Worm (Caenorhabditis elegans) whole organism, L4/young adult: ENCODE measurements around the gene Y39A3CL.3.

Experiments
- W03F9.2 ChIP-seq: fragments of 150-350 bp; optimal IDR thresholded peaks from 2 replicates; lab custom pipeline; 2014; ENCODE audit warnings: missing biosample characterization, missing genetic modification characterization
- dao-5 ChIP-seq: sonication (generic microtip); optimal IDR thresholded peaks from 2 replicates; lab custom pipeline; 2016; ENCODE audit warnings: missing genotype, missing genetic modification characterization, moderate library complexity, missing compliant biosample characterization
- him-1 ChIP-seq: sonication (generic microtip); optimal IDR thresholded peaks from 2 replicates; lab custom pipeline; 2016; ENCODE audit warnings: missing genotype, missing genetic modification reagents, missing genetic modification characterization, missing compliant biosample characterization

Gene Y39A3CL.3

DNA sequence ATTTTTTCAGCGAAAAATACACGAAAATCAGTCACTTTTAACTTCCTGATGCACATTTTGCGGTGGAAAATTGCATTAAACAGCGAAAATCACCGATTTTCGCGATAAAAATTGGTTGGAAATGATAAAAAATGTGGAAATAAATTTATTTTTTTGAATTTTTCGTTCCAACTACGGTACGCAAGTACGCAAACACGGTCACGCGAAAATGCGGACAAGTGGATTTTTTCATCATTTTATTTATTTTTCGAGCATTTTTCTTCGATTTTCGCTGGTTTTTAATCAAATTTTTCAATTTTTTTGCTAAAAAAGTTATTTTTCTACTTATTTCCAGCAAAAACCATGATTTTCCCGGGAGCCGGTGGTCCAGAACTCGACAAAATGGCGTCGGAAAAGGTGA lies at the start of gene Y39A3CL.3:
TSS of gene Y39A3CL.3 (plus strand) at position 335 of the 400 bp plus-strand sequence.
- TF ChIP-seq dao-5 (tag; lab: Kevin White, UChicago) (no peak), him-1 (no peak), W03F9.2 (tag; lab: Kevin White, UChicago) (no peak)

DNA sequence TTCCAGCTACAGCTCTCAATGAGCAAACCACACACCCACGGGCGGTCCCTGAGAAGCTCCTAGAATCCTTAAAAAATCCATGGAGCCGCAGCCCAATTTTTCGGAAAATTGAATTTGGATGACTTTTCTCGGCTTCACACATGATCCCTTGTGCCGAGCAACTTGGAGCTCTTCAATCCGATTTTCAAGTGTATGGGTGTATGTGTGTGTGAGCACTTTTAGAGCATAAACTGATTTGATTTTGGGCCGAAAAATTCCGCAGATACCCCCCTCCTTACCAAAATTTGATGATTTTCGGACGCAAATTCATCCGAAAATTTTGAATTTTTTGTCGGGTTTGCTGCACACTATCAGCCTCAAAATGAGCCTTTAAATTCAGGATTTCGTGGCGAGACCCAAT lies 45.8 kb upstream of the Y39A3CL.3 start:
- TF ChIP-seq dao-5 (tag; lab: Kevin White, UChicago) (no peak), W03F9.2 (tag; lab: Kevin White, UChicago) (no peak), him-1 (no peak)

DNA sequence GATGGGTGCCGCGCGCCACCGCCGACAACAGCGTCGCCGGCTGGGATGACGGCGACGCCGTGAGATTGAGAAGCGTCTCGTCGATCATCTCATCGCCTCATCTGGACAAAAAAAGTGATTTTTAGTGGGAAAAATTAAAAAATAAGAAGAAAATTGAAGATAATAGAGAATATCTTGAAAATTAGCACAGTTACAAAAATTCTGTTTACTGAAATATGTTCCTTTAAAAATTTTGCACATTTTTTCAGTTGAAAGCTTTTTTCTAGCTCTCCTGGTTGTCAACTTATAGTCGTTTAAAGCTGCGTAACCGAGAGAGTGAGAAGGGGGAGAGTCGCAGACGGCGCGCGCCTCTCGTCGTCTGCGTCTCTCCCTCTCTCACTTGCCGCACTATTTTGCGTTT lies 44.6 kb upstream of the Y39A3CL.3 start, which contains the start of gene ser-4:
TSS of gene ser-4 (minus strand) at position 101 of the 400 bp plus-strand sequence.
- no peak for TF ChIP-seq W03F9.2 (tag; lab: Kevin White, UChicago)
- no peak for TF ChIP-seq him-1
- no peak for TF ChIP-seq dao-5 (tag; lab: Kevin White, UChicago)

DNA sequence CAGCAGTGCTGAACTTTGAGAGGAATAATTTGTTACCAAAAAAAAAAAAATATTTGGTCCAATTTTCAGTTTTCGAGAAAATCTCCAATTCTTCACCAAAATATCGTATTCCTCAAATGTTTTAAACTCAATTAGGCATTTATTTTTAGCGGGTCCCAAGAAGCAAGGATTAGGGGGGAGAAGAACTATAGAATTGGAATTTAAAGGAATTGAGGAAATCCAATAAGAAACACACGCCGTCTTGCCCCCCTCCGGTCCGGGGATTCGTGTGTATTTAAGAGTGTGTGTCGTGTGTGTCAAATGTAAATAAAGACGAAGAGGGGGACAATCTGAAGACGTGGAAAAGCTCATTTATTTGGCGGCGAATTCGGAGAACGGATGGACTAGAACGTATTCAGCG lies 44.2 kb upstream of the Y39A3CL.3 start:
- TF ChIP-seq dao-5 (tag; lab: Kevin White, UChicago) (no peak), W03F9.2 (tag; lab: Kevin White, UChicago) (no peak), him-1 (no peak)

DNA sequence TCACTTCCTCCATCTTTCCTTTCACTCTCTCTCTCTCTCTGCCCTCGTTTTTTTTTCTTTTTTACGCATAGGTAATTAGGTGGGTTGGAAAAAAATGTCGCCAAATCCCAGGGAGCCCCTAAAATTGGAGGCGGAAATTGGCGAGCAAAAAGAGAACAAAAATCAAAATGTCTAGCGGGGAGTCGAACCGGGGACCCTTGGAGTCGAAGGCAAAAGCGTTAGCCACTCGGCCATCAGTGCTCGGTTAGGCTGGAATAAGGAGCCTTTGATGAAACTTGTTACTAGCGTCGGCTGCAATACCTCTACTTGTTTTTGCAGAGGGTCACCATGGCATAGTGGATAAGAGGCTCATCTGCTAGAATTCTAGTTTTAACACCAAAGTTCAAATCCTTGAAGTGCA lies 34.5 kb upstream of the Y39A3CL.3 start:
- no peak for TF ChIP-seq W03F9.2 (tag; lab: Kevin White, UChicago)

DNA sequence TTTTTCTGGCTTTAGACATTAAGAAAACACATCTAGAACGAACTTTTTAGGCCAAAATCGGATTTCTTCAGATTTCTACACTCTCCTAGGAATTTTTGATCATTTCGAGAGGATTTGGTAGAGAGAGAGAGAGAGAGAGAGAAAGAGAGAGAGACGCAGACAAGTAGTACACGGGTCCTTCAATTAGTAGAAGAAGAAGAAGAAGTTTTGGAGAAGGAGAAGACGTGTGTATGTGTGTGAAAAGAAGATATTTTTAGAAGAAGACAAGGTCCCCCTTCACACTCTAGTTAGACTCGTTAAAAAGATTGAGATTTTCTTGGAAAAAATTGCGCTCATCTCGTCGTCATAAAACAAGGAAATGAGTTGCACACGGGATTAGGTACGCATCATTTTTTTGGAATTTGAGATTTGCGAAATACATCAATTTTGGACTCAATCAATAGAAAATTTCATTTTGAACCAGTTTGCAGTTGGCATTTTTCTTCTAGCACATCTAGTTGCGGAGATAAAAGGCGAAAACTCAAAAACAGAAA lies 34.0 kb upstream of the Y39A3CL.3 start:
- TF ChIP-seq him-1 (no peak), dao-5 (tag; lab: Kevin White, UChicago) (no peak), W03F9.2 (tag; lab: Kevin White, UChicago) (no peak)

DNA sequence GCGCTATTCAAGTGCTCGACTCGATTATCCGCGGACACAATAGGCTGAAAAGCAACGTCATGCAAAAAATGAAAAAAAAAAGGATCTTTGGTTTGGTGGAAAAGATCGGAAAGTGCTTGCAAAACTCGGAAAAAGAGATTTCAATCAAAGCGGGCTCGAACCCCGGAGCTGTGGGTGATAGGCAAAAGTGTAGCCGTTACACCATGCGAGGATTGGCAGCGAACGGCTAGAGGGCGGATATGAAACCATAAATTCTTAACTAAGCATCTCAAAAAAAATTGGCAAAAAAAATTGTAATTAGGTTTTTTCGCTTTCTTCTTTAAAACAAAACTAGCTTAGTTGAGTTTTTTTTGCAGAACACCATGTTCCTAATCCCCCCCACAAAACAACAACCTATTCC lies 33.1 kb upstream of the Y39A3CL.3 start:
- TF ChIP-seq dao-5 (tag; lab: Kevin White, UChicago) (no peak), him-1 (no peak), W03F9.2 (tag; lab: Kevin White, UChicago) (no peak)

DNA sequence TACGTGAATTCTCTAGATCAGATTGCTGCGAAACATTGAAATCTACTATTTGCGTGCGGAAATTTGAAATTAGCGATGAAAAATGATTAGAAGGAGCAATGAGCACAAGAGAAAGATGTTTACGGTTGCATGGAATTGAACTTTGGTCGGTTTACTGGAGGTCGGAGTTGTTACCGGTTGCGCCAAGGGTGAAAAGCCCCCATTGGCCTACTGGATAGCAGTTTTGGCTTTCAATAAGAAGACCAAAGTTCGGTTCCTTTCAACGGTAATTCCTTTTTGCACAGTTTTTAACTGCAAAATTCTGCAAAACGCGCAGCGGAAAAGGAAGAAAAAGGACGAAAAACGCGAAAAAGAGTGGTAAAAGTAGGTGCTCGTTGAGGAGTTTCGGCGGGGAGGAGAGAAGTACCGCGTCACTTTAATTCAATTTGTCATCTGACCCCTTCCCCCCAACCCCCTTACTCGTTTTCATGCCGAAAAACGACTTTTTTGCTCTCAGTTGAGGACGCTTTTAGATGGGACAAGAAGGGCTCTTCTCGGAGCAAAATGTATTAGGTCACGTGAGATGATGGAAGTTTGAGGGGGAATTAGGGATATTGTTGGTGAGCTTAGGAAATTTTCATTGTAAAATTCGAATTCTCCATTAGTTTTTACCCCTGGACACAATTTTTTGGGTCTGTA lies 32.0 kb upstream of the Y39A3CL.3 start:
- TF ChIP-seq him-1, result no peak
- TF ChIP-seq dao-5 (tag; lab: Kevin White, UChicago), result no peak
- TF ChIP-seq W03F9.2 (tag; lab: Kevin White, UChicago), result no peak

DNA sequence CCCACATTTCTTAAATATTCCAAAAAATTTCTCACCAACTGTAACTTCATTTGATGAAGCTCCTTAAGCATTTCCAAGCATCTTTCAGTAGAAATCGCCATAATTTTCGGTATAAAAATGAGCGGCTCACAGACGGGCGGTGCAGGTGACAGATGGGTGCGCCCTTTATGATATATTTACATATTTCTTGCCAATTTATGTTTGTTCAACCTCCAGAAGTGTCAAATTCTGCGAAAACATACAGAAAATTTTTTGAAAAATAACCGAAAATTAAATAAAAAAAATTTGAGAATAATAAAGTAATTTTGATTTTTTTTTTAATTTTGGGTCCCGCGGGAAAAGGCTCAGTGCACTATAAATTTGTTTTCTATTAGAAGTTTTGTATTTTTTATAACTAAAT lies 22.8 kb upstream of the Y39A3CL.3 start, which contains the start of gene Y46E12A.3:
TSS of gene Y46E12A.3 (minus strand) at position 101 of the 400 bp plus-strand sequence.
- TF ChIP-seq W03F9.2 (tag; lab: Kevin White, UChicago) (no peak), dao-5 (tag; lab: Kevin White, UChicago) (no peak), him-1 (no peak)

DNA sequence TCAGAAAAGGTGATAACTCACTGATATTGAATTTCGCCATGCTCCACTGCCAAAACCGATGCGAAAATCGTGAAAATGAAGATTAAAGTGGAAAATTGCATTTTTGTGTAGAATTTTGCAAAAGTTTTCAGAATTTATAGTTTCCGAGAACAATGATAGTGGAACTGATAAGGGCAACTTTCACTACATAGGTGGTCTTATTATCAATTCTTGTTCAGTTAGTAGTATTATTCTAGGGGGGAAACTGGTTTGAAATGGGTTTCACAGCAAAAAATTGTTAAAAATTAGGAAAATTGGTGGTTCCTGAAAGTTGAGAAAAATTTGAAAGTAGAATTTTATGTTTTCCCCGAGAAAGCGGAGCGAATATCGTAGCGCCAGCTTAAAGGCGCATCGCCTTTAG lies 19.5 kb upstream of the Y39A3CL.3 start, which contains the start of gene Y46E12A.5:
TSS of gene Y46E12A.5 (minus strand) at position 101 of the 400 bp plus-strand sequence.
- TF ChIP-seq him-1 (no peak), W03F9.2 (tag; lab: Kevin White, UChicago) (no peak), dao-5 (tag; lab: Kevin White, UChicago) (no peak)

DNA sequence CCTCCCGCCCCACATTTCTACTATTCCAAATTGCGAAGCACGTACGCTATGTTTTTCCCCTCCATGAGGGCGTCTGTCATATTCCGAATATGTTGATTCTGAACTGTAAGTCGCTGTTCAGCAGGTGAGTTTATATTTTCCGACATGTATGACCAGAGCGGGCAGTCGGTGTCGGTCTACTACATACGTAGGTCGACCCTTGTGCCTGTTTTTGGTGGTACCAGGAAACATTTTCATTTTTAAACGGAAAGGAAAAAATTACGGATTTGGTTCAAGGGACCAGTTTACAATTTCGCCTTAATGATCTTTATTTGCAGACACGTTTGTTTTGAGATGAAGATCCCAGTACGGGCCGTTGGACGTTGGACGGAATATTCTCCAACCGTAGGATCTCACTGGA lies 19.0 kb upstream of the Y39A3CL.3 start, which contains the start of gene Y46E12A.2:
TSS of gene Y46E12A.2 (plus strand) at position 301 of the 400 bp plus-strand sequence.
- TF ChIP-seq W03F9.2 (tag; lab: Kevin White, UChicago) (no peak), him-1 (no peak), dao-5 (tag; lab: Kevin White, UChicago) (no peak)

DNA sequence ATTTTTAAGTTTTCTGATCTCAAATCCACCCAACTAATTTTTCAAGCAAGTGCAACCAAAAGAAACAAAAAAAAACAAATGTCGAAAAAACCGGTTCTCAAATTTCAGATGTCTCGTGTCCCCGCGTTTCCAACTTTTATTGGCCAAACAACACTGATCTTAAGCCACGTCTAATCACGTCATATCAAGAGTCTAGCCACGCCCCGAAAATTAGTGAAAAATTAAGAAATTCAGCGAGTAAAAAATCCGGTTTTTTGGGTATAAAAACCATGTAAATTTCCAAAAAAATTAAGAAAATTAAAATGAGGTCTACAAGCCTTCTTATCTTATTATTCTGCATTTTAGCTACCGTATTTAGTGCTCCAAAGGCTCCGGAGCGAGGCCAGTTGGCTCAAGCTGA lies 14.4 kb upstream of the Y39A3CL.3 start, which contains the start of gene cnc-6:
TSS of gene cnc-6 (plus strand) at position 301 of the 400 bp plus-strand sequence.
- no peak for TF ChIP-seq W03F9.2 (tag; lab: Kevin White, UChicago)
- no peak for TF ChIP-seq him-1
- TF ChIP-seq dao-5 (tag; lab: Kevin White, UChicago), result no peak

DNA sequence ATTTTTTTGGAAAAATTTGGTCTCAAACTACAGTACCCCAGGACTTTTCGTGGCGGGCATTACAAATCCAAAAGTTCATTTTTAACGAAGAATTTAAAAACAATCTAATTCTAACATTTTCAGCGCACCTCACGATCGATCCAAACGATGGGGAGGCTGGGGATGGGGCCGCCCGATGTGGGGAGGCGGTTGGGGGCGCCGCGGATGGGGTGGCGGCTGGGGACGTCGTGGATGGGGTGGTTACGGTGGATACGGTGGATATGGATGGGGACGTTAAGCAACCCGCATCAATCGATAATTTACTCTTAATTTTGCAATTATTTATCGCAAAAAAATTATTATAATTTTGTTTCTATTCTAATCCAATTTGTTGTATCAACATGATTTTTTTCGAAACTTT lies 13.1 kb upstream of the Y39A3CL.3 start:
- TF ChIP-seq him-1, result no peak
- no peak for TF ChIP-seq W03F9.2 (tag; lab: Kevin White, UChicago)
- TF ChIP-seq dao-5 (tag; lab: Kevin White, UChicago), result no peak

DNA sequence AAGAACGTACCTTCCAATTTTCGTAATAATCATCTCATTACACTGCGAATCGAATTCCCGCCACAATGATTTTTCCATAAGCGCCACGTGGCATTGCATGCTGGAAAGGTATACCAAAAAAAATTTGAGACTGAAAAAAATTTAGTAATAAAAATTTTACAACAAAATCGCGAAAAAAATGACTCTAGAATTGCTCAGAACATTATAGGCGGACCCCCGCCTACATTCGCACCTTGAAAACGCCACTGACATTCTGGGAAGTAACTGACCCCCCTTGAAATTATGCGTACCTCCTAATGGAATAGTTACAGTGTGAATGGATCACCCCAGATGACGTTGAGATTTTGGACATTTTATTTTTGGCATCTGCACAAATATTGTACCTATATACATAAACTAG lies 7.6 kb upstream of the Y39A3CL.3 start, which contains the start of gene tbx-43:
TSS of gene tbx-43 (minus strand) at position 101 of the 400 bp plus-strand sequence.
- TF ChIP-seq W03F9.2 (tag; lab: Kevin White, UChicago), result no peak
- TF ChIP-seq dao-5 (tag; lab: Kevin White, UChicago), result no peak
- no peak for TF ChIP-seq him-1
